Worm (Caenorhabditis elegans): Measurements from ENCODE around the gene B0034.5.
A peak's percentile ranks its signal among the peaks of the same experiment; 100 is the strongest.

B0034.5 gene

DNA sequence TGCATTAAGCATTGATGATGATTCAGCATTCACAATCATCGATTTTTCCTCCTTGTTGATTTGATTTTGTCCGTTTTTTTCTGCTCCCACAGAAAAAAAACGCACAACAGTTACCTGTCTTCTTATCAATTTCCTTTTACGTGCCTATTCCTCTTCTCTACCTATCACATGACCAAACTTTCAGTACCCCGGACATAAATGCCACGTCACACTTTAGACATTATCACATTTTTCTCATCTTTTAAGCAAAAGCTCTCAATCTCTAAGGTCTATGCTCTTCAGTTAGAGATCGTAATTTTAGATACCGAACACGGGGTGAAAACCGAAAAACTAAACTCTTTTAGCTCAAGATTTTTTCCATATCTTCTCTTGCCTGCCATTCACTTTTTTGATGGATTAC, 38.8 kb downstream of the B0034.5 start (continued):
- TF ChIP-seq spr-3 (GFP tag; optimal IDR thresholded peaks at IDR 0.05) (no peak), lin-39 (tag; optimal IDR thresholded peaks at IDR 0.05) (no peak), mes-2 (tag; optimal IDR thresholded peaks at IDR 0.05; ENCODE audit: poor library complexity, severe bottlenecking) (peak; percentile 22), madf-5 (GFP tag; IDR thresholded peaks at IDR 0.05) (no peak), nhr-28 (tag; optimal IDR thresholded peaks at IDR 0.05) (peak; percentile 64), ceh-28 (tag; optimal IDR thresholded peaks at IDR 0.05) (no peak), set-16 (GFP tag; IDR thresholded peaks at IDR 0.05) (no peak), mxl-2 (GFP tag; conservative IDR thresholded peaks at IDR 0.05) (no peak), hlh-30 (tag; optimal IDR thresholded peaks at IDR 0.05; ENCODE audit: insufficient read depth) (peak; percentile 76), daf-19 (GFP tag; conservative IDR thresholded peaks at IDR 0.05) (no peak), egl-27 (tag; optimal IDR thresholded peaks at IDR 0.05) (no peak), jun-1 (tag; optimal IDR thresholded peaks at IDR 0.05) (no peak), nhr-111 (GFP tag; optimal IDR thresholded peaks at IDR 0.05) (no peak), pqm-1 (tag; optimal IDR thresholded peaks at IDR 0.05) (peak; percentile 71), Y5F2A.4 (GFP tag; optimal IDR thresholded peaks at IDR 0.05) (no peak), mdt-29 (GFP tag; IDR thresholded peaks at IDR 0.05) (no peak), dmd-8 (GFP tag; IDR thresholded peaks at IDR 0.05) (no peak), fkh-10 (GFP tag; optimal IDR thresholded peaks at IDR 0.05) (no peak), lin-29 (GFP tag; IDR thresholded peaks at IDR 0.05) (no peak), duxl-1 (tag; optimal IDR thresholded peaks at IDR 0.05; ENCODE audit: poor library complexity) (no peak), zag-1 (tag; optimal IDR thresholded peaks at IDR 0.05) (no peak), ceh-20 (GFP tag; IDR thresholded peaks at IDR 0.05) (no peak), mxl-3 (GFP tag; optimal IDR thresholded peaks at IDR 0.05) (peak; percentile 9), nhr-76 (tag; optimal IDR thresholded peaks at IDR 0.05) (no peak), lin-13 (GFP tag; optimal IDR thresholded peaks at IDR 0.05) (no peak), F44E2.7 (GFP tag; IDR thresholded peaks at IDR 0.05) (no peak), unc-130 (GFP tag; optimal IDR thresholded peaks at IDR 0.05) (no peak), nhr-77 (tag; optimal IDR thresholded peaks at IDR 0.05) (peak; percentile 73)

DNA sequence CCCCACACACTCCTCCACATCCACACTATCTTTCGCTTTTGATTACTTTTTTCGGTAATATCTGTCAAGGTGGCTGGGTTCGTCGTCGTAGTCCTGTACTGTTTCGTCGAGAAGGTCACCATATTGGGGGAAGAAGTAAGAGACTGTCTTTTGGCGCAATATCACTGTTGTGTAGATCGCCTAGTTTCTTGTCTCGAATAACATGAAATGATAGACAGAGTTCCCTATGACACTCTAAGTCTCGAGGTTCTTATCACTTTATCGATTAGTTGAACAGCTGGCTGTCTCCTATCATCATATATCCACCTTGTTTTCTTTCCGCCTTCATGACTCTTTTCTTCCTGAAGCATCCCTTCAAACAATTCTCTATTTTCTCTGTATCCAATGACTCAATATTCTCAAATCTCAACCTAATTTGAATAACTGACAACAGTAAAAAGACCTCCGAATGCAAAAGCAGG, 40.8 kb downstream of the B0034.5 start:
- TF ChIP-seq lsy-2 (tag; optimal IDR thresholded peaks at IDR 0.05) (peak in 1 of 2 experiments; percentile 26), hmg-1.1 (GFP tag; IDR thresholded peaks at IDR 0.05) (no peak), mdt-29 (GFP tag; IDR thresholded peaks at IDR 0.05) (no peak), pha-4 (GFP tag; IDR thresholded peaks at IDR 0.05) (no peak), pha-4 (tag; optimal IDR thresholded peaks at IDR 0.05) (no peak), daf-8 (GFP tag; IDR thresholded peaks at IDR 0.05) (no peak), nhr-10 (tag; optimal IDR thresholded peaks at IDR 0.05) (no peak), duxl-1 (tag; optimal IDR thresholded peaks at IDR 0.05; ENCODE audit: poor library complexity) (no peak), nhr-111 (GFP tag; optimal IDR thresholded peaks at IDR 0.05) (no peak), ama-1 (optimal IDR thresholded peaks at IDR 0.05) (no peak), rbr-2 (tag; optimal IDR thresholded peaks at IDR 0.05) (no peak), nhr-28 (tag; optimal IDR thresholded peaks at IDR 0.05) (peak; percentile 37), lin-29 (GFP tag; IDR thresholded peaks at IDR 0.05) (no peak), nhr-6 (tag; optimal IDR thresholded peaks at IDR 0.05) (no peak), ctbp-1 (GFP tag; IDR thresholded peaks at IDR 0.05) (no peak), lim-7 (GFP tag; IDR thresholded peaks at IDR 0.05) (no peak), hlh-30 (tag; optimal IDR thresholded peaks at IDR 0.05; ENCODE audit: insufficient read depth) (peak; percentile 59), set-16 (GFP tag; IDR thresholded peaks at IDR 0.05) (no peak), ztf-11 (tag; optimal IDR thresholded peaks at IDR 0.05) (no peak), hlh-11 (tag; optimal IDR thresholded peaks at IDR 0.05) (peak; percentile 22), lin-15B (tag; optimal IDR thresholded peaks at IDR 0.05) (no peak), dve-1 (tag; optimal IDR thresholded peaks at IDR 0.05; ENCODE audit: insufficient read depth) (no peak), F37D6.2 (tag; optimal IDR thresholded peaks at IDR 0.05) (no peak), zfp-2 (tag; optimal IDR thresholded peaks at IDR 0.05) (no peak), aha-1 (tag) (peak; percentile 73), pqm-1 (tag; optimal IDR thresholded peaks at IDR 0.05) (no peak), lin-39 (tag; optimal IDR thresholded peaks at IDR 0.05) (no peak), nhr-41 (GFP tag; IDR thresholded peaks at IDR 0.05) (no peak), dmd-8 (GFP tag; IDR thresholded peaks at IDR 0.05) (no peak), tag-97 (GFP tag; IDR thresholded peaks at IDR 0.05) (no peak), daf-12 (tag; optimal IDR thresholded peaks at IDR 0.05) (no peak), ceh-20 (GFP tag; IDR thresholded peaks at IDR 0.05) (no peak), nhr-76 (tag; optimal IDR thresholded peaks at IDR 0.05) (no peak), vab-7 (GFP tag; IDR thresholded peaks at IDR 0.05) (no peak), unc-39 (tag; optimal IDR thresholded peaks at IDR 0.05) (no peak)

Measured in whole organism, L4 larva.